Fruit fly (Drosophila melanogaster) Kc167 (cell line): ENCODE data around the gene CG17260.

Experiments used
- Myc ChIP-seq: fragments of >200 bp; optimal IDR thresholded peaks from 2 replicates; lab custom pipeline; 2017; ENCODE audit warnings: missing external identifiers
- h ChIP-seq: fragments of >200 bp; optimal IDR thresholded peaks from 3 replicates; lab custom pipeline; 2018; ENCODE audit warnings: missing external identifiers
- insv ChIP-seq: fragments of >200 bp; optimal IDR thresholded peaks from 3 replicates; lab custom pipeline; 2018; ENCODE audit warnings: missing external identifiers

DNA sequence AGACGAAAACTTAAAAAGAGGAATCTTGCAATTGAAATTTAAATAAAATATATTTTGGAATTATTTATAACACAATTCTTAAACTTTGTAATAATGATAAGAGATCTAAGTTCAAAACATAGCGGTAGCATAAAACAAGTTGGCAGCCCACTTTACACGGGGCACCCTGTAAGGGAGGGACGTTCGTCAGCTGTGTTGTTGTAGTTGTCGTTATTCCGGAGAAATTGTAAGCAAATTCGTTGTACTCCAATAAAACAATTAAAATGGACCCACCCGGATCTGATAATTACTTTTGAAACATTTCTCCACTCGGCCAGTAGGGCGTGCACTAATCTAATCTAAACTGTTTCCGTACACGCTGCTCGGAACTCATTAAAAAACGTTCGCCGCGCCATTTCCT, 6.7 kb upstream of the CG17260 start, which contains the start of gene GABPI:
- TF ChIP-seq Myc (lab: Kevin White, UChicago) (no peak), insv (lab: Kevin White, UChicago) (no peak), h (lab: Kevin White, UChicago) (no peak)
